Worm (Caenorhabditis elegans) whole organism, L1 larva: ENCODE results near the gene glna-2.

ENCODE experiments used
- aly-2 ChIP-seq: fragments of 150-350 bp; optimal IDR thresholded peaks from 2 replicates; lab custom pipeline; 2014; ENCODE audit warnings: missing biosample characterization, missing genetic modification characterization
- blmp-1 ChIP-seq: fragments of 150-350 bp; optimal IDR thresholded peaks from 2 replicates; lab custom pipeline; 2014; ENCODE audit warnings: missing biosample characterization, missing genetic modification characterization
- dpl-1 ChIP-seq, 3 experiments: fragments of 150-350 bp in 2 of 3; sonication (generic microtip) in 1 of 3; optimal IDR thresholded peaks; 2 replicates each; lab custom pipeline; 2014 to 2017; ENCODE audit warnings: missing biosample characterization in 3 of 3, missing genetic modification characterization in 3 of 3, missing genetic modification reagents in 3 of 3
- lin-35 ChIP-seq, 2 experiments: fragments of 150-350 bp; optimal IDR thresholded peaks; 2 replicates each; lab custom pipeline; 2014; ENCODE audit warnings: missing biosample characterization in 2 of 2, missing genetic modification characterization in 2 of 2, missing genetic modification reagents in 2 of 2
- nhr-12 ChIP-seq: sonication (generic microtip); optimal IDR thresholded peaks from 2 replicates; lab custom pipeline; 2017; ENCODE audit warnings: missing biosample characterization, missing genetic modification characterization

DNA sequence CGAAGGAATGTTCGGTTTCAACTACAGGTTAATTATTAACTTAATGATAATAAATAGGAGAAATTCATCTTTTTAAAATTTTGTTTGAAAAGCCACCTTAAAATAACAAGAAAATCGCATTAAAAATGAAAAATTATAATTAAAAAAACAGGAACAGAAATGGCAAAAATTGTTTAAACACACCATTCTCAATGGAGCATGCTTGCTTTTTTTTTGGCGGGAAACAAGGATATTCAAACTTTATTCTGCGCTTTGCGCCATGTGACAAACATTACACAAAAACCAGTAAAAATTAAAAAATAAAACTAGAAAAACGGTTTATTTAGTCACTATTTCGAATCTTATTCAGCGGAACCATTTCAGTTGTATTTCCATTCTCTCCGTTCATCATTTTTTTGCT, 20.3 kb downstream of the glna-2 start:
- peak; percentile 28 to 50 (median 35) for TF ChIP-seq dpl-1 (GFP tag; optimal IDR thresholded peaks at IDR 0.05; lab: Kevin White, UChicago)
- no peak for TF ChIP-seq nhr-12
- TF ChIP-seq aly-2 (tag; lab: Kevin White, UChicago), result no peak
- no peak for TF ChIP-seq blmp-1
- TF ChIP-seq lin-35 (GFP tag; optimal IDR thresholded peaks at IDR 0.05; lab: Kevin White, UChicago), result no peak
